Fruit fly (Drosophila melanogaster): ENCODE data around the gene CG33322.

CG33322 gene

dm6 chr2L:20823196-20824105 lies 7.4 kb upstream of the CG33322 start (continued):
- TF ChIP-seq Dek (tag; optimal IDR thresholded peaks at IDR 0.05) (no peak), CG4328 (GFP tag; optimal IDR thresholded peaks at IDR 0.05) (peak; percentile 11), corto (GFP tag; optimal IDR thresholded peaks at IDR 0.05) (peak; percentile 31), nerfin-1 (tag; optimal IDR thresholded peaks at IDR 0.05) (no peak), pum (GFP tag; optimal IDR thresholded peaks at IDR 0.05) (no peak), B-H1 (GFP tag; IDR thresholded peaks at IDR 0.05) (no peak), CG12299 (tag; optimal IDR thresholded peaks at IDR 0.05) (no peak), Atf3 (GFP tag; optimal IDR thresholded peaks at IDR 0.05) (no peak), Ravus (GFP tag; IDR thresholded peaks at IDR 0.05) (no peak), CG1792 (GFP tag; optimal IDR thresholded peaks at IDR 0.05) (no peak), CG4707 (GFP tag; optimal IDR thresholded peaks at IDR 0.05) (peak; percentile 19), CG10565 (GFP tag; optimal IDR thresholded peaks at IDR 0.05) (no peak), ci (GFP tag; IDR thresholded peaks at IDR 0.05) (peak; percentile 76), pfk (GFP tag; optimal IDR thresholded peaks at IDR 0.05) (peak; percentile 19), dmrt99B (tag; optimal IDR thresholded peaks at IDR 0.05) (peak; percentile 33), Dll (GFP tag; IDR thresholded peaks at IDR 0.05; ENCODE audit: partially characterized antibody) (peak; percentile 49; the same call in 2 of the 4 replicates), sug (tag; optimal IDR thresholded peaks at IDR 0.05) (peak; percentile 86), Fer2 (tag; optimal IDR thresholded peaks at IDR 0.05) (no peak), Sin3A (optimal IDR thresholded peaks at IDR 0.05) (no peak), Gug (GFP tag; IDR thresholded peaks at IDR 0.05) (no peak; the same call in 3 of the 4 replicates), D19A (tag; optimal IDR thresholded peaks at IDR 0.05) (no peak), Stat92E (GFP tag; optimal IDR thresholded peaks at IDR 0.05) (peak in 1 of 3 experiments; percentile 73), CG10321 (GFP tag; IDR thresholded peaks at IDR 0.05) (peak; percentile 95), chn (GFP tag; optimal IDR thresholded peaks at IDR 0.05) (no peak), CG7745 (tag; optimal IDR thresholded peaks at IDR 0.05) (peak; percentile 3), Hmr (GFP tag; optimal IDR thresholded peaks at IDR 0.05) (peak; percentile 20), sr (GFP tag; IDR thresholded peaks at IDR 0.05) (peak; percentile 91), CG4854 (GFP tag; optimal IDR thresholded peaks at IDR 0.05) (no peak), peb (GFP tag; IDR thresholded peaks at IDR 0.05) (no peak), sc (optimal IDR thresholded peaks at IDR 0.05) (no peak), sc (GFP tag; optimal IDR thresholded peaks at IDR 0.05) (no peak), Hr3 (GFP tag; optimal IDR thresholded peaks at IDR 0.05) (no peak), zen2 (GFP tag; IDR thresholded peaks at IDR 0.05; ENCODE audit: partially characterized antibody) (peak; percentile 61; the same call in 2 of the 3 replicates), kni (GFP tag; optimal IDR thresholded peaks at IDR 0.05) (peak; percentile 91), CG14050 (GFP tag; IDR thresholded peaks at IDR 0.05) (no peak), fd64A (GFP tag; optimal IDR thresholded peaks at IDR 0.05) (peak; percentile 52), CG14441 (GFP tag; IDR thresholded peaks at IDR 0.05) (0 out of 2 replicates have a peak, but pooled peaks have one; percentile 16), cwo (GFP tag; optimal IDR thresholded peaks at IDR 0.05) (no peak), grn (GFP tag; optimal IDR thresholded peaks at IDR 0.05) (peak; percentile 100), Ssrp (tag; optimal IDR thresholded peaks at IDR 0.05) (peak; percentile 41), Rx (GFP tag; IDR thresholded peaks at IDR 0.05) (no peak), cg (GFP tag; optimal IDR thresholded peaks at IDR 0.05) (peak; percentile 17), CG10959 (GFP tag; IDR thresholded peaks at IDR 0.05) (no peak), NfI (GFP tag; optimal IDR thresholded peaks at IDR 0.05) (no peak), Med (GFP tag) (peak; percentile 83), CG10267 (tag; optimal IDR thresholded peaks at IDR 0.05) (peak; percentile 4), CG6689 (GFP tag; IDR thresholded peaks at IDR 0.05) (0 out of 2 replicates have a peak, but pooled peaks have one; percentile 18), chm (GFP tag; IDR thresholded peaks at IDR 0.05) (0 out of 2 replicates have a peak, but pooled peaks have one; percentile 38), Xrp1 (GFP tag; IDR thresholded peaks at IDR 0.05) (no peak)

Measured in whole organism, embryonic.